Worm (Caenorhabditis elegans): ENCODE measurements around the gene F09C6.14.

DNA sequence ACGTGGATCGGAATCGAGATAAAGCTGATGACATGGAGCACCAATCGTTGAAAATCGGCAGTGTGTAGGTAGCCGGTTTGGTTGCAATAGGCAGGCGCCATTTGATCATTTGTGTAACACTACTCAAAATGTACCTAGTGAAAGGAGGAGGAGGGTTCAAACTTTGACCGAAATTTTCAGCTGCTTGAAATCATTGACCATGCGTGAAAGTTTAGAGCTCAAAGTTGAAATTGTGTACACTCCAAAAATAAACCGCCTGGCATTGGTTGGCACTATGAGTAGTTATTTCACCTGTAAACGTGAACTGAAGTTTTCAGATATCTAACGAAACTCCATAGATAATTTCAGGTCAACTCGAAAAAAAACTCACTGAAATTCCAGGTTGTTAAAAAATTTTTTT lies 48.9 kb upstream of the F09C6.14 start, which contains the start of gene srh-215:
- TF ChIP-seq F13C5.2 (tag; optimal IDR thresholded peaks at IDR 0.05): no peak
- no peak for TF ChIP-seq flt-1 (GFP tag; IDR thresholded peaks at IDR 0.05)
- no peak for TF ChIP-seq ets-7 (tag; optimal IDR thresholded peaks at IDR 0.05)

Measured in whole organism, early embryonic.